Fruit fly (Drosophila melanogaster) whole organism, adult: ENCODE measurements around the gene CG31454.

Source experiments
- CG11617 ChIP-seq: fragments of 200-800 bp; sonication (Bioruptor generic); optimal IDR thresholded peaks from 2 replicates; lab custom pipeline; 2017; ENCODE audit warnings: mild to moderate bottlenecking, missing biosample characterization, missing genetic modification reagents, missing genetic modification characterization
- CG5204 ChIP-seq: fragments of 200-800 bp; sonication (Bioruptor generic); optimal IDR thresholded peaks from 2 replicates; lab custom pipeline; 2016; ENCODE audit warnings: missing biosample characterization, missing genetic modification characterization
- CG7101 ChIP-seq: fragments of 200-800 bp; sonication (Bioruptor generic); optimal IDR thresholded peaks from 2 replicates; lab custom pipeline; 2018; ENCODE audit warnings: missing biosample characterization, mild to moderate bottlenecking, missing genetic modification characterization, moderate library complexity
- Hr96 ChIP-seq: fragments of 200-800 bp; sonication (Bioruptor generic); optimal IDR thresholded peaks from 2 replicates; lab custom pipeline; 2016; ENCODE audit warnings: missing biosample characterization, missing genetic modification characterization
- bab1 ChIP-seq: fragments of 200-800 bp; sonication (Bioruptor generic); optimal IDR thresholded peaks from 3 replicates; lab custom pipeline; 2019; ENCODE audit warnings: missing biosample characterization, mild to moderate bottlenecking, missing genetic modification characterization, moderate library complexity
- cic ChIP-seq: fragments of 200-800 bp; sonication (Bioruptor generic); optimal IDR thresholded peaks from 2 replicates; lab custom pipeline; 2017; ENCODE audit warnings: missing biosample characterization, mild to moderate bottlenecking, missing genetic modification characterization, moderate library complexity
- kay ChIP-seq: fragments of 200-800 bp; sonication (Bioruptor generic); peaks from one replicate; lab custom pipeline; 2016; ENCODE audit warnings: missing biosample characterization, missing genetic modification characterization, borderline replicate concordance
- ovo ChIP-seq: fragments of 200-800 bp; sonication (Bioruptor generic); optimal IDR thresholded peaks from 2 replicates; lab custom pipeline; 2016; ENCODE audit warnings: missing biosample characterization, missing genetic modification characterization
- tj ChIP-seq: fragments of 200-800 bp; sonication (Bioruptor generic); optimal IDR thresholded peaks from 3 replicates; lab custom pipeline; 2017; ENCODE audit warnings: missing biosample characterization, mild to moderate bottlenecking, missing genetic modification characterization, moderate library complexity
- toe ChIP-seq: fragments of 200-800 bp; sonication (Bioruptor generic); optimal IDR thresholded peaks from 2 replicates; lab custom pipeline; 2016; ENCODE audit warnings: missing biosample characterization, missing genetic modification characterization

- TF ChIP-seq kay (GFP tag; lab: Kevin White, UChicago), result no peak
- no peak for TF ChIP-seq bab1 (GFP tag; lab: Kevin White, UChicago)
- TF ChIP-seq CG5204 (GFP tag; lab: Kevin White, UChicago), result no peak
- no peak for TF ChIP-seq tj (GFP tag; lab: Kevin White, UChicago)
- TF ChIP-seq CG7101 (tag; lab: Kevin White, UChicago), result no peak
- TF ChIP-seq ovo (GFP tag; lab: Kevin White, UChicago), result no peak
- TF ChIP-seq Hr96, result no peak
- no peak for TF ChIP-seq CG11617
- TF ChIP-seq cic (GFP tag; lab: Kevin White, UChicago), result no peak
- TF ChIP-seq toe (GFP tag; lab: Kevin White, UChicago), result no peak
Measured at dm6 chr3R:8482881-8483280, 38.6 kb upstream of the CG31454 start.
